Fruit fly (Drosophila melanogaster) S2 (cell line): Measurements from ENCODE around the gene Hnf4.

ENCODE experiments used
- CG8478 ChIP-seq: fragments of >200 bp; optimal IDR thresholded peaks from 2 replicates; lab custom pipeline; 2018
- CTCF ChIP-seq, 2 experiments: fragments of >200 bp; optimal IDR thresholded peaks; 2 replicates each; lab custom pipeline; 2018

dm6 chr2L:8743082-8743481 lies 33.7 kb upstream of the Hnf4 start:
- TF ChIP-seq CTCF (optimal IDR thresholded peaks at IDR 0.05; lab: Kevin White, UChicago) (no peak), CG8478 (lab: Kevin White, UChicago) (no peak)
